Fruit fly (Drosophila melanogaster) whole organism, embryonic: ENCODE results near the gene CG7264.

ENCODE experiments used
- B-H2 ChIP-seq: fragments of 200-800 bp; sonication (Bioruptor generic); optimal IDR thresholded peaks from 2 replicates; lab custom pipeline; 2018; ENCODE audit warnings: missing biosample characterization, mild to moderate bottlenecking, missing genetic modification characterization
- Bdp1 ChIP-seq: fragments of 200-800 bp; sonication (Bioruptor generic); optimal IDR thresholded peaks from 3 replicates; lab custom pipeline; 2016; ENCODE audit warnings: missing biosample characterization, missing genetic modification characterization
- C15 ChIP-seq: fragments of 200-800 bp; sonication (Bioruptor generic); IDR thresholded peaks from 3 replicates; pipeline ENCODE4 v1.3.6; 2022; ENCODE audit warnings: missing biosample characterization, missing genetic modification characterization
- CG10366 ChIP-seq: fragments of 200-800 bp; sonication (Bioruptor generic); IDR thresholded peaks from 2 replicates; pipeline ENCODE4 v1.3.6; 2022; ENCODE audit warnings: missing biosample characterization, missing genetic modification characterization
- CG10431 ChIP-seq: fragments of 200-800 bp; sonication (Bioruptor generic); optimal IDR thresholded peaks from 3 replicates; lab custom pipeline; 2018; ENCODE audit warnings: missing biosample characterization, mild to moderate bottlenecking, missing genetic modification characterization
- CG11456 ChIP-seq: fragments of 200-800 bp; sonication (Bioruptor generic); IDR thresholded peaks from 3 replicates; pipeline ENCODE4 v1.3.6; 2022; ENCODE audit warnings: missing biosample characterization, missing genetic modification characterization
- CG11696 ChIP-seq: fragments of 200-800 bp; sonication (Bioruptor generic); IDR thresholded peaks from 2 replicates; pipeline ENCODE4 v1.3.6; 2022; ENCODE audit warnings: missing biosample characterization, missing genetic modification characterization
- CG12769 ChIP-seq: fragments of 200-800 bp; sonication (Bioruptor generic); optimal IDR thresholded peaks from 2 replicates; lab custom pipeline; 2019; ENCODE audit warnings: missing biosample characterization, mild to moderate bottlenecking, missing genetic modification characterization, moderate library complexity
- CG13296 ChIP-seq: fragments of 200-800 bp; sonication (Bioruptor generic); optimal IDR thresholded peaks from 3 replicates; lab custom pipeline; 2018; ENCODE audit warnings: missing biosample characterization, mild to moderate bottlenecking, missing genetic modification characterization
- CG13424 ChIP-seq: fragments of 200-800 bp; sonication (Bioruptor generic); optimal IDR thresholded peaks from 2 replicates; lab custom pipeline; 2019; ENCODE audit warnings: missing biosample characterization, mild to moderate bottlenecking, missing genetic modification characterization, moderate library complexity
- CG1602 ChIP-seq: fragments of 200-800 bp; sonication (Bioruptor generic); optimal IDR thresholded peaks from 3 replicates; lab custom pipeline; 2016; ENCODE audit warnings: missing biosample characterization, missing genetic modification characterization
- CG17186 ChIP-seq: fragments of 200-800 bp; sonication (Bioruptor generic); optimal IDR thresholded peaks from 3 replicates; lab custom pipeline; 2017; ENCODE audit warnings: missing biosample characterization, missing genetic modification reagents, missing genetic modification characterization
- CG17568 ChIP-seq: fragments of 200-800 bp; sonication (Bioruptor generic); optimal IDR thresholded peaks from 2 replicates; lab custom pipeline; 2018; ENCODE audit warnings: missing biosample characterization, mild to moderate bottlenecking, missing genetic modification characterization, moderate library complexity
- CG17802 ChIP-seq: fragments of 200-800 bp; sonication (Bioruptor generic); optimal IDR thresholded peaks from 2 replicates; lab custom pipeline; 2018; ENCODE audit warnings: missing biosample characterization, mild to moderate bottlenecking, missing genetic modification characterization, moderate library complexity
- CG33213 ChIP-seq: fragments of 200-800 bp; sonication (Bioruptor generic); optimal IDR thresholded peaks from 3 replicates; lab custom pipeline; 2016; ENCODE audit warnings: missing biosample characterization, missing genetic modification characterization
- CG4328 ChIP-seq: fragments of 200-800 bp; sonication (Bioruptor generic); optimal IDR thresholded peaks from 3 replicates; lab custom pipeline; 2017; ENCODE audit warnings: missing biosample characterization, missing genetic modification reagents, missing genetic modification characterization
- CG4360 ChIP-seq: fragments of 200-800 bp; sonication (Bioruptor generic); IDR thresholded peaks from 2 replicates; pipeline ENCODE4 v1.3.6; 2022; ENCODE audit warnings: missing biosample characterization, missing genetic modification characterization
- CG6254 ChIP-seq: fragments of 200-800 bp; sonication (Bioruptor generic); optimal IDR thresholded peaks from 3 replicates; lab custom pipeline; 2017; ENCODE audit warnings: mild to moderate bottlenecking, missing biosample characterization, missing genetic modification reagents, missing genetic modification characterization
- CG8765 ChIP-seq: fragments of 200-800 bp; sonication (Bioruptor generic); IDR thresholded peaks from 2 replicates; pipeline ENCODE4 v1.3.6; 2022; ENCODE audit warnings: missing biosample characterization, missing genetic modification characterization
- CG9727 ChIP-seq: fragments of 200-800 bp; sonication (Bioruptor generic); optimal IDR thresholded peaks from 3 replicates; lab custom pipeline; 2017; ENCODE audit warnings: missing biosample characterization, mild to moderate bottlenecking, missing genetic modification characterization
- Ets65A ChIP-seq: fragments of 200-800 bp; sonication (Bioruptor generic); peaks from one replicate; lab custom pipeline; 2016; ENCODE audit warnings: missing biosample characterization, missing genetic modification characterization
- HLHmδ ChIP-seq: fragments of 200-800 bp; sonication (Bioruptor generic); optimal IDR thresholded peaks from 2 replicates; lab custom pipeline; 2018; ENCODE audit warnings: missing biosample characterization, mild to moderate bottlenecking, missing genetic modification characterization, moderate library complexity
- Hmr ChIP-seq: fragments of 200-800 bp; sonication (Bioruptor generic); optimal IDR thresholded peaks from 3 replicates; lab custom pipeline; 2017; ENCODE audit warnings: mild to moderate bottlenecking, missing biosample characterization, missing genetic modification reagents, missing genetic modification characterization
- Mad ChIP-seq: fragments of 200-800 bp; sonication (Bioruptor generic); optimal IDR thresholded peaks from 2 replicates; lab custom pipeline; 2016; ENCODE audit warnings: missing biosample characterization, missing genetic modification characterization
- NFAT ChIP-seq: fragments of 200-800 bp; sonication (Bioruptor generic); IDR thresholded peaks from 2 replicates; pipeline ENCODE4 v1.3.6; 2022; ENCODE audit warnings: missing biosample characterization, missing genetic modification characterization
- Nf-YA ChIP-seq: fragments of 200-800 bp; sonication (Bioruptor generic); IDR thresholded peaks from 2 replicates; pipeline ENCODE4 v1.3.6; 2022; ENCODE audit warnings: missing biosample characterization, missing genetic modification characterization
- Sox100B ChIP-seq: fragments of 200-800 bp; sonication (Bioruptor generic); optimal IDR thresholded peaks from 3 replicates; lab custom pipeline; 2018; ENCODE audit warnings: missing biosample characterization, mild to moderate bottlenecking, missing genetic modification characterization
- Sry-δ ChIP-seq: fragments of 200-800 bp; sonication (Bioruptor generic); optimal IDR thresholded peaks from 2 replicates; lab custom pipeline; 2016; ENCODE audit warnings: missing biosample characterization, missing genetic modification characterization
- Stat92E ChIP-seq, 3 experiments: fragments of >200 bp in 2 of 3; fragments of 200-800 bp in 1 of 3; sonication (Bioruptor generic) in 1 of 3; optimal IDR thresholded peaks; 2 replicates each; lab custom pipeline; 2017 to 2019; ENCODE audit warnings: missing biosample characterization in 3 of 3, missing genetic modification characterization in 3 of 3, mild to moderate bottlenecking in 1 of 3, moderate library complexity in 1 of 3
- Taf1 ChIP-seq: fragments of 200-800 bp; sonication (Bioruptor generic); IDR thresholded peaks from 2 replicates; pipeline ENCODE4 v1.3.6; 2022; ENCODE audit warnings: missing biosample characterization, missing genetic modification characterization
- YL-1 ChIP-seq: fragments of 200-800 bp; sonication (Bioruptor generic); optimal IDR thresholded peaks from 3 replicates; lab custom pipeline; 2017; ENCODE audit warnings: missing biosample characterization, mild to moderate bottlenecking, missing genetic modification characterization
- bigmax ChIP-seq: fragments of 200-800 bp; sonication (Bioruptor generic); optimal IDR thresholded peaks from 2 replicates; lab custom pipeline; 2018; ENCODE audit warnings: missing biosample characterization, mild to moderate bottlenecking, missing genetic modification characterization
- bsh ChIP-seq, 2 experiments: fragments of 200-800 bp; sonication (Bioruptor generic); optimal IDR thresholded peaks; 2 replicates each; lab custom pipeline; 2017 to 2018; ENCODE audit warnings: mild to moderate bottlenecking in 2 of 2, missing biosample characterization in 2 of 2, missing genetic modification characterization in 2 of 2, moderate library complexity in 1 of 2
- cad ChIP-seq: fragments of >200 bp; optimal IDR thresholded peaks from 2 replicates; lab custom pipeline; 2017; ENCODE audit warnings: missing biosample characterization, missing genetic modification characterization
- corto ChIP-seq: fragments of 200-800 bp; sonication (Bioruptor generic); optimal IDR thresholded peaks from 2 replicates; lab custom pipeline; 2016; ENCODE audit warnings: missing biosample characterization, mild to moderate bottlenecking, missing genetic modification characterization, moderate library complexity
- ewg ChIP-seq: fragments of 200-800 bp; sonication (Bioruptor generic); optimal IDR thresholded peaks from 3 replicates; lab custom pipeline; 2017; ENCODE audit warnings: mild to moderate bottlenecking, missing biosample characterization, missing genetic modification reagents, missing genetic modification characterization
- grau ChIP-seq: fragments of 200-800 bp; optimal IDR thresholded peaks from 3 replicates; lab custom pipeline; 2019; ENCODE audit warnings: missing biosample characterization, mild to moderate bottlenecking, missing genetic modification characterization, moderate library complexity
- hb ChIP-seq: fragments of 200-800 bp; sonication (Bioruptor generic); IDR thresholded peaks from 3 replicates; pipeline ENCODE4 v1.3.6; 2022; ENCODE audit warnings: missing biosample characterization, missing genetic modification characterization; ENCODE audit not compliant: partially characterized antibody
- ind ChIP-seq: fragments of 200-800 bp; sonication (Bioruptor generic); optimal IDR thresholded peaks from 3 replicates; lab custom pipeline; 2016; ENCODE audit warnings: missing biosample characterization, missing genetic modification characterization
- otp ChIP-seq: fragments of 200-800 bp; sonication (Bioruptor generic); IDR thresholded peaks from 3 replicates; pipeline ENCODE4, ENCODE4 v1.3.6; 2022; ENCODE audit warnings: missing biosample characterization, missing genetic modification characterization
- pzg ChIP-seq: fragments of 200-800 bp; sonication (Bioruptor generic); optimal IDR thresholded peaks from 3 replicates; lab custom pipeline; 2018; ENCODE audit warnings: missing biosample characterization, mild to moderate bottlenecking, missing genetic modification characterization, moderate library complexity
- repo ChIP-seq: fragments of 200-800 bp; sonication (Bioruptor generic); optimal IDR thresholded peaks from 2 replicates; lab custom pipeline; 2016; ENCODE audit warnings: missing biosample characterization, missing genetic modification characterization
- rib ChIP-seq: fragments of 200-800 bp; sonication (Bioruptor generic); IDR thresholded peaks from 2 replicates; pipeline ENCODE4 v1.3.6; 2022; ENCODE audit warnings: missing biosample characterization, missing genetic modification characterization
- ro ChIP-seq: fragments of 200-800 bp; sonication (Bioruptor generic); IDR thresholded peaks from 2 replicates; pipeline ENCODE4 v1.3.6; 2022; ENCODE audit warnings: missing biosample characterization, missing genetic modification characterization
- row ChIP-seq: fragments of 200-800 bp; sonication (Bioruptor generic); IDR thresholded peaks from 3 replicates; pipeline ENCODE4 v1.3.6; 2022; ENCODE audit warnings: missing biosample characterization, missing genetic modification characterization
- salm ChIP-seq: fragments of 200-800 bp; sonication (Bioruptor generic); optimal IDR thresholded peaks from 2 replicates; lab custom pipeline; 2018; ENCODE audit warnings: missing biosample characterization, mild to moderate bottlenecking, missing genetic modification characterization
- sc ChIP-seq, 3 experiments: fragments of >200 bp in 2 of 3; fragments of 200-800 bp in 1 of 3; sonication (Bioruptor generic) in 1 of 3; optimal IDR thresholded peaks; 2 replicates in 2 of 3; 3 replicates in 1 of 3; lab custom pipeline; 2017; ENCODE audit warnings: mild to moderate bottlenecking in 1 of 3, missing biosample characterization in 1 of 3, missing genetic modification characterization in 1 of 3, missing genetic modification reagents in 1 of 3
- scrt ChIP-seq: fragments of 200-800 bp; sonication (Bioruptor generic); optimal IDR thresholded peaks from 2 replicates; lab custom pipeline; 2018; ENCODE audit warnings: missing biosample characterization, mild to moderate bottlenecking, missing genetic modification characterization, moderate library complexity
- stwl ChIP-seq: fragments of 200-800 bp; sonication (Bioruptor generic); optimal IDR thresholded peaks from 3 replicates; lab custom pipeline; 2018; ENCODE audit warnings: missing biosample characterization, mild to moderate bottlenecking, missing genetic modification characterization, moderate library complexity
- tll ChIP-seq, 2 experiments: fragments of 200-800 bp in 1 of 2; fragments of >200 bp in 1 of 2; sonication (Bioruptor generic) in 1 of 2; optimal IDR thresholded peaks; 2 replicates each; lab custom pipeline; 2017 to 2019; ENCODE audit warnings: missing biosample characterization in 2 of 2, missing genetic modification characterization in 2 of 2, mild to moderate bottlenecking in 1 of 2, moderate library complexity in 1 of 2

The CG7264 gene

DNA sequence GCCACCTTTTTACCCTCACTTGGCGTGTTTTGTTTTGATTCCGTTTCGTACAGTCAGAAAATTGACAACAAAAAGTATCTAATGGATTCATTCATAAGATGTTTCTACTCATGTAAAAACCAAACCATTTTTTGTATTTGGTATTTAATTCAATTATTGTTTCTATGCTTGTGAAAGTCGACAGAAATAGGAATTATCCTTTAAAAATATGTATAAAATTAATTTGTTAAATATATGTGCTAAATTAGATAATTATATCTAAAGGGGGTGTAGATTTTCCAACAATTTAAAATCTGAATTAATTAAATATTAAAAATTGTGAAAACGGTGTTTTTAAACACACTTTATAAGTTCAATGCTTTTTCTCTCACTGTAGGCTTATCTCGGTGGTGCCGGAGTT, 34.8 kb downstream of the CG7264 start (continued):
- no peak for TF ChIP-seq cad
- TF ChIP-seq Ets65A (GFP tag; lab: Kevin White, UChicago), result no peak
- no peak for TF ChIP-seq CG8765 (GFP tag; lab: Robert Waterston, UW)
- TF ChIP-seq B-H2 (GFP tag; lab: Kevin White, UChicago), result no peak
- no peak for TF ChIP-seq ind
- TF ChIP-seq bigmax (GFP tag; lab: Kevin White, UChicago), result no peak
- TF ChIP-seq otp, result no peak
- no peak for TF ChIP-seq CG6254 (GFP tag; lab: Kevin White, UChicago)
- no peak for TF ChIP-seq hb (GFP tag; lab: Robert Waterston, UW)
- no peak for TF ChIP-seq Bdp1
- no peak for TF ChIP-seq stwl
- peak; percentile 30 for TF ChIP-seq scrt
- no peak for TF ChIP-seq Nf-YA
- no peak for TF ChIP-seq HLHmδ
- TF ChIP-seq CG33213 (GFP tag; lab: Kevin White, UChicago), result no peak
- no peak for TF ChIP-seq NFAT (GFP tag; lab: Robert Waterston, UW)
- no peak for TF ChIP-seq CG10366 (GFP tag; lab: Robert Waterston, UW)
- no peak for TF ChIP-seq pzg
- TF ChIP-seq YL-1 (GFP tag; lab: Kevin White, UChicago), result no peak
- no peak for TF ChIP-seq rib
- TF ChIP-seq CG4328 (GFP tag; lab: Kevin White, UChicago), result no peak
- TF ChIP-seq sc (optimal IDR thresholded peaks at IDR 0.05; lab: Kevin White, UChicago), result no peak
- TF ChIP-seq sc (GFP tag; optimal IDR thresholded peaks at IDR 0.05; lab: Kevin White, UChicago), result no peak
- no peak for TF ChIP-seq CG10431 (GFP tag; lab: Kevin White, UChicago)
- TF ChIP-seq grau (tag; lab: Kevin White, UChicago), result peak; percentile 45
- TF ChIP-seq Stat92E (GFP tag; optimal IDR thresholded peaks at IDR 0.05; lab: Kevin White, UChicago), result no peak
- no peak for TF ChIP-seq CG17186
- TF ChIP-seq CG13296 (GFP tag; lab: Kevin White, UChicago), result peak; percentile 28
- TF ChIP-seq Hmr (GFP tag; lab: Kevin White, UChicago), result peak; percentile 59
- no peak for TF ChIP-seq CG1602 (GFP tag; lab: Kevin White, UChicago)
- TF ChIP-seq repo (GFP tag; lab: Kevin White, UChicago), result no peak
- peak; percentile 38 for TF ChIP-seq CG9727 (GFP tag; lab: Kevin White, UChicago)
- no peak for TF ChIP-seq Sry-δ (GFP tag; lab: Kevin White, UChicago)
- no peak for TF ChIP-seq C15 (GFP tag; lab: Robert Waterston, UW)
- TF ChIP-seq Mad (GFP tag; lab: Kevin White, UChicago), result no peak
- TF ChIP-seq CG17802 (tag; lab: Kevin White, UChicago), result no peak
- no peak for TF ChIP-seq CG11456 (GFP tag; lab: Robert Waterston, UW)
- no peak for TF ChIP-seq ro (GFP tag; lab: Robert Waterston, UW)
- no peak for TF ChIP-seq Taf1 (GFP tag; lab: Robert Waterston, UW)
- no peak for TF ChIP-seq CG17568
- TF ChIP-seq tll (GFP tag; optimal IDR thresholded peaks at IDR 0.05; lab: Kevin White, UChicago), result no peak
- TF ChIP-seq Sox100B, result peak; percentile 41
- peak; percentile 50 for TF ChIP-seq CG13424
- TF ChIP-seq CG11696 (GFP tag; lab: Robert Waterston, UW), result no peak
- TF ChIP-seq ewg (GFP tag; lab: Kevin White, UChicago), result no peak
- no peak for TF ChIP-seq CG12769 (tag; lab: Kevin White, UChicago)
- no peak for TF ChIP-seq corto (GFP tag; lab: Kevin White, UChicago)
- TF ChIP-seq row, result peak; percentile 39; the same call in 2 of the 3 replicates
- no peak for TF ChIP-seq salm (tag; lab: Kevin White, UChicago)
- no peak for TF ChIP-seq bsh (GFP tag; optimal IDR thresholded peaks at IDR 0.05; lab: Kevin White, UChicago)
- TF ChIP-seq CG4360, result no peak
